Fruit fly (Drosophila melanogaster) whole organism, adult: ENCODE measurements around the gene Antp.

Source experiments
- CG11617 ChIP-seq: fragments of 200-800 bp; sonication (Bioruptor generic); optimal IDR thresholded peaks from 2 replicates; lab custom pipeline; 2017; ENCODE audit warnings: mild to moderate bottlenecking, missing biosample characterization, missing genetic modification reagents, missing genetic modification characterization
- CG12768 ChIP-seq: fragments of 200-800 bp; sonication (Bioruptor generic); optimal IDR thresholded peaks from 2 replicates; lab custom pipeline; 2017; ENCODE audit warnings: missing biosample characterization, missing genetic modification characterization, mild to moderate bottlenecking, moderate library complexity, missing genetic modification reagents
- CG14711 ChIP-seq: fragments of 200-800 bp; sonication (Bioruptor generic); optimal IDR thresholded peaks from 2 replicates; lab custom pipeline; 2018; ENCODE audit warnings: missing biosample characterization, mild to moderate bottlenecking, missing genetic modification characterization, moderate library complexity
- CG1620 ChIP-seq: fragments of 200-800 bp; sonication (Bioruptor generic); optimal IDR thresholded peaks from 2 replicates; lab custom pipeline; 2016; ENCODE audit warnings: missing biosample characterization, missing genetic modification characterization
- CG33017 ChIP-seq: fragments of 200-800 bp; sonication (Bioruptor generic); optimal IDR thresholded peaks from 2 replicates; lab custom pipeline; 2018; ENCODE audit warnings: missing biosample characterization, mild to moderate bottlenecking, missing genetic modification characterization, moderate library complexity
- CG5204 ChIP-seq: fragments of 200-800 bp; sonication (Bioruptor generic); optimal IDR thresholded peaks from 2 replicates; lab custom pipeline; 2016; ENCODE audit warnings: missing biosample characterization, missing genetic modification characterization
- CG7045 ChIP-seq: fragments of 200-800 bp; sonication (Bioruptor generic); optimal IDR thresholded peaks from 2 replicates; lab custom pipeline; 2017; ENCODE audit warnings: missing biosample characterization, mild to moderate bottlenecking, missing genetic modification characterization
- CG7101 ChIP-seq: fragments of 200-800 bp; sonication (Bioruptor generic); optimal IDR thresholded peaks from 2 replicates; lab custom pipeline; 2018; ENCODE audit warnings: missing biosample characterization, mild to moderate bottlenecking, missing genetic modification characterization, moderate library complexity
- Clk ChIP-seq: fragments of 200-800 bp; sonication (Bioruptor generic); optimal IDR thresholded peaks from 2 replicates; lab custom pipeline; 2017; ENCODE audit warnings: missing biosample characterization, missing genetic modification characterization
- Crg-1 ChIP-seq: fragments of 200-800 bp; sonication (Bioruptor generic); optimal IDR thresholded peaks from 2 replicates; lab custom pipeline; 2016; ENCODE audit warnings: missing biosample characterization, missing genetic modification characterization
- Hr96 ChIP-seq: fragments of 200-800 bp; sonication (Bioruptor generic); optimal IDR thresholded peaks from 2 replicates; lab custom pipeline; 2016; ENCODE audit warnings: missing biosample characterization, missing genetic modification characterization
- Mnt ChIP-seq: fragments of 200-800 bp; sonication (Bioruptor generic); optimal IDR thresholded peaks from 2 replicates; lab custom pipeline; 2016; ENCODE audit warnings: missing biosample characterization, mild to moderate bottlenecking, missing genetic modification characterization
- bab1 ChIP-seq: fragments of 200-800 bp; sonication (Bioruptor generic); optimal IDR thresholded peaks from 3 replicates; lab custom pipeline; 2019; ENCODE audit warnings: missing biosample characterization, mild to moderate bottlenecking, missing genetic modification characterization, moderate library complexity
- cic ChIP-seq: fragments of 200-800 bp; sonication (Bioruptor generic); optimal IDR thresholded peaks from 2 replicates; lab custom pipeline; 2017; ENCODE audit warnings: missing biosample characterization, mild to moderate bottlenecking, missing genetic modification characterization, moderate library complexity
- cnc ChIP-seq, 2 experiments: fragments of >200 bp; optimal IDR thresholded peaks; 2 replicates each; lab custom pipeline; 2017
- kay ChIP-seq: fragments of 200-800 bp; sonication (Bioruptor generic); peaks from one replicate; lab custom pipeline; 2016; ENCODE audit warnings: missing biosample characterization, missing genetic modification characterization, borderline replicate concordance
- ovo ChIP-seq: fragments of 200-800 bp; sonication (Bioruptor generic); optimal IDR thresholded peaks from 2 replicates; lab custom pipeline; 2016; ENCODE audit warnings: missing biosample characterization, missing genetic modification characterization
- pad ChIP-seq: fragments of 200-800 bp; sonication (Bioruptor generic); optimal IDR thresholded peaks from 3 replicates; lab custom pipeline; 2017; ENCODE audit warnings: missing biosample characterization, missing genetic modification characterization, mild to moderate bottlenecking, moderate library complexity, missing genetic modification reagents
- tj ChIP-seq: fragments of 200-800 bp; sonication (Bioruptor generic); optimal IDR thresholded peaks from 3 replicates; lab custom pipeline; 2017; ENCODE audit warnings: missing biosample characterization, mild to moderate bottlenecking, missing genetic modification characterization, moderate library complexity
- toe ChIP-seq: fragments of 200-800 bp; sonication (Bioruptor generic); optimal IDR thresholded peaks from 2 replicates; lab custom pipeline; 2016; ENCODE audit warnings: missing biosample characterization, missing genetic modification characterization

Antp gene

DNA sequence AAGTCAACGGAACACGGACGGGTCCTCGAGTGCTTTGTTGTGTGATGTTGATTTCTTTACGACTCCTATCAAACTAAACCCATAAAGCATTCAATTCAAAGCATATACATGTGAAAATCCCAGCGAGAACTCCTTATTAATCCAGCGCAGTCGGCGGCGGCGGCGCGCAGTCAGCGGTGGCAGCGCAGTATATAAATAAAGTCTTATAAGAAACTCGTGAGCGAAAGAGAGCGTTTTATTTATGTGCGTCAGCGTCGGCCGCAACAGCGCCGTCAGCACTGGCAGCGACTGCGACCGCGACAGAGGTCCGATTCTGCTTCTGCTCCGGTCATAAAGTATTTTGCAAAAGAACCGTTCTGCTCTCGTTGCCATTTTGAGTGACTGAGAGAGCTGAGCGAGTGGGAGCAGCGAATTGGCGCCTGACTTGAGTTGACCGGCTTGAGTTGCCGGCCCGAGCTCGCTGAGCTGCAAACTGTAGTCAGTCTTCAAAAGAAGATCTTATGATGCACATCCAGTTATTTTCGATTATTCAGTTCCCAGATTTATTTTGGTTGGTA lies at the start of gene Antp:
Gene Antp (minus strand): TSS at position 75 of the 557 bp plus-strand sequence.
- no peak for TF ChIP-seq Crg-1 (GFP tag; lab: Kevin White, UChicago)
- TF ChIP-seq toe, result no peak

dm6 chr3R:7044016-7044415 lies 45.0 kb upstream of the Antp start:
- no peak for TF ChIP-seq bab1 (GFP tag; lab: Kevin White, UChicago)
- no peak for TF ChIP-seq CG1620 (GFP tag; lab: Kevin White, UChicago)
- no peak for TF ChIP-seq CG5204 (GFP tag; lab: Kevin White, UChicago)
- no peak for TF ChIP-seq Hr96
- no peak for TF ChIP-seq cic

DNA sequence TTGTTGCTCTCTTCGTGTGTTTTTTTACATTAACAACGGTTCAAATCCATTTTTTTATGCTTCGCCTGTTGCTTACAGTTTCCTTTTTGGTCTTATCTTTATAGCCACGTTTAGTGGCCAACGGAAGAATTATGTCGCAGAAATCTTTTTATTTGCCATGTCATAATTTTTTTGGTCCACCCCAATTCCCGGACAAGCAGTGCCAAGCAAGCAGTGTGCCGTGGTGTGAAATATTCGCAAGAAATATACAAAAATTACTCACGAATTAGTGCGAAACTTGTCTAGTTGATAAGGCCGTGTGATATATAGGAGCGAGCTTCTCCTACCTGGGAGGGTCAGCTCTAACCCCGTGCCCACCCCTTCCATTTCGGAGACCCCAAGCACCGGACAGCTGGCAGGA lies 41.9 kb upstream of the Antp start:
- TF ChIP-seq ovo (GFP tag; lab: Kevin White, UChicago) (no peak), bab1 (GFP tag; lab: Kevin White, UChicago) (no peak), tj (no peak), cnc (optimal IDR thresholded peaks at IDR 0.05; lab: Kevin White, UChicago) (no peak), Clk (GFP tag; lab: Kevin White, UChicago) (no peak), CG5204 (GFP tag; lab: Kevin White, UChicago) (no peak), toe (no peak), CG14711 (tag; lab: Kevin White, UChicago) (no peak), kay (no peak)

- no peak for TF ChIP-seq CG12768 (GFP tag; lab: Kevin White, UChicago)
- peak; percentile 25 for TF ChIP-seq Mnt (GFP tag; lab: Kevin White, UChicago)
Observed at dm6 chr3R:7037250-7037802, 38.3 kb upstream of the Antp start.

dm6 chr3R:7035703-7036266 lies 36.8 kb upstream of the Antp start:
- TF ChIP-seq Crg-1 (GFP tag; lab: Kevin White, UChicago), result no peak
- TF ChIP-seq kay, result no peak
- TF ChIP-seq Hr96, result no peak
- no peak for TF ChIP-seq bab1 (GFP tag; lab: Kevin White, UChicago)
- TF ChIP-seq pad (GFP tag; lab: Kevin White, UChicago), result no peak
- TF ChIP-seq CG7045, result no peak
- no peak for TF ChIP-seq CG11617
- no peak for TF ChIP-seq CG33017
- TF ChIP-seq ovo (GFP tag; lab: Kevin White, UChicago), result no peak
- TF ChIP-seq Clk (GFP tag; lab: Kevin White, UChicago), result no peak
- no peak for TF ChIP-seq cnc (optimal IDR thresholded peaks at IDR 0.05; lab: Kevin White, UChicago)
- TF ChIP-seq CG14711 (tag; lab: Kevin White, UChicago), result no peak
- TF ChIP-seq tj, result no peak
- no peak for TF ChIP-seq cic
- no peak for TF ChIP-seq CG12768 (GFP tag; lab: Kevin White, UChicago)
- TF ChIP-seq CG7101 (tag; lab: Kevin White, UChicago), result no peak

DNA sequence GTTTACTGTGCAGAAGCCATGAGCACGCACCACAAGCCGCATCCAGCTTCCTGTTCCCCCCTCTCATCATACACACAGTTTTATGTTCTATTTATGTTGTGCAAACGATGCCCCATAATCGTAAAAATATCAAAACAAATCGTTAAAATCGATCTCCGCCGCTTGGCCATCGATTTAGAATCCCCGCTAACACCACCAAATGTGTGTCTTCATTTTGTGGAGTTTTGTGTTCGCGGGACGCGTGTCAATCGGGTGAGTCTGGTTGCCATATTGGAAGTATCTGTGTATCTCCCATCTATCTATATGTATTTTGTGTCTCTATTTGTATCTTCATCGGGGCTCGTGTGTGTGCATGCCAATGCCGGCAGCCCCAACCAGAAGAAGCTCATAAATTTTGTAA lies 35.4 kb upstream of the Antp start:
- no peak for TF ChIP-seq CG11617
- no peak for TF ChIP-seq cnc (optimal IDR thresholded peaks at IDR 0.05; lab: Kevin White, UChicago)
- TF ChIP-seq cic, result no peak
- TF ChIP-seq toe, result no peak
- TF ChIP-seq CG5204 (GFP tag; lab: Kevin White, UChicago), result no peak
- TF ChIP-seq tj, result no peak
- no peak for TF ChIP-seq CG7045
- no peak for TF ChIP-seq CG7101 (tag; lab: Kevin White, UChicago)
- no peak for TF ChIP-seq ovo (GFP tag; lab: Kevin White, UChicago)
- TF ChIP-seq kay, result no peak
- no peak for TF ChIP-seq pad (GFP tag; lab: Kevin White, UChicago)
- no peak for TF ChIP-seq Mnt (GFP tag; lab: Kevin White, UChicago)
- TF ChIP-seq CG14711 (tag; lab: Kevin White, UChicago), result no peak

dm6 chr3R:7033707-7034106 lies 34.7 kb upstream of the Antp start:
- TF ChIP-seq Crg-1 (GFP tag; lab: Kevin White, UChicago) (no peak), CG1620 (GFP tag; lab: Kevin White, UChicago) (no peak), bab1 (GFP tag; lab: Kevin White, UChicago) (no peak), Clk (GFP tag; lab: Kevin White, UChicago) (no peak), cic (no peak), CG5204 (GFP tag; lab: Kevin White, UChicago) (no peak), tj (no peak), pad (GFP tag; lab: Kevin White, UChicago) (no peak), CG11617 (no peak), CG12768 (GFP tag; lab: Kevin White, UChicago) (no peak), kay (no peak), CG14711 (tag; lab: Kevin White, UChicago) (no peak), toe (no peak), Mnt (GFP tag; lab: Kevin White, UChicago) (no peak), Hr96 (no peak), CG7101 (tag; lab: Kevin White, UChicago) (no peak), cnc (optimal IDR thresholded peaks at IDR 0.05; lab: Kevin White, UChicago) (no peak)
